Worm (Caenorhabditis elegans) whole organism, L4 larva: Measurements from ENCODE around the gene C26F1.1.

Source experiments
- D1046.2 ChIP-seq: fragments of 200-800 bp; sonication (Bioruptor generic); IDR thresholded peaks from 2 replicates; pipeline ENCODE4 v1.3.6; 2022; ENCODE audit warnings: missing genetic modification characterization, missing compliant biosample characterization
- F10B5.3 ChIP-seq: sonication (generic microtip); optimal IDR thresholded peaks from 2 replicates; lab custom pipeline; 2016; ENCODE audit warnings: mild to moderate bottlenecking, missing genetic modification characterization, missing compliant biosample characterization
- R02D3.7 ChIP-seq: fragments of 150-350 bp; sonication (generic microtip); optimal IDR thresholded peaks from 3 replicates; lab custom pipeline; 2014; ENCODE audit warnings: missing biosample characterization, missing genetic modification characterization
- T26A8.4 ChIP-seq: fragments of 200-800 bp; sonication (Bioruptor generic); IDR thresholded peaks from 2 replicates; pipeline ENCODE4 v1.3.6; 2022; ENCODE audit warnings: missing genetic modification characterization, missing compliant biosample characterization
- Y5F2A.4 ChIP-seq: fragments of 200-800 bp; sonication (Bioruptor generic); optimal IDR thresholded peaks from 2 replicates; lab custom pipeline; 2018; ENCODE audit warnings: mild to moderate bottlenecking, missing genetic modification characterization, missing compliant biosample characterization
- ama-1 ChIP-seq: fragments of 150-350 bp; optimal IDR thresholded peaks from 2 replicates; lab custom pipeline; 2014; ENCODE audit warnings: inconsistent platforms, mixed read lengths
- ceh-20 ChIP-seq: fragments of 200-800 bp; sonication (Bioruptor generic); IDR thresholded peaks from 2 replicates; pipeline ENCODE4 v1.3.6; 2022; ENCODE audit warnings: missing genetic modification reagents, missing genetic modification characterization, missing compliant biosample characterization
- ces-1 ChIP-seq: fragments of 150-350 bp; sonication (generic microtip); optimal IDR thresholded peaks from 4 replicates; lab custom pipeline; 2014; ENCODE audit warnings: missing biosample characterization, missing genetic modification reagents, missing genetic modification characterization
- ctbp-1 ChIP-seq: fragments of 200-800 bp; sonication (Bioruptor generic); IDR thresholded peaks from 2 replicates; pipeline ENCODE4 v1.3.6; 2022; ENCODE audit warnings: missing genetic modification reagents, missing genetic modification characterization, missing compliant biosample characterization
- daf-12 ChIP-seq: fragments of 150-350 bp; optimal IDR thresholded peaks from 2 replicates; lab custom pipeline; 2014; ENCODE audit warnings: missing biosample characterization, missing genetic modification reagents, missing genetic modification characterization
- daf-16 ChIP-seq, 3 experiments: sonication (generic microtip); optimal IDR thresholded peaks; 2 replicates each; lab custom pipeline; 2016 to 2017; ENCODE audit warnings: missing genetic modification characterization in 3 of 3, missing genetic modification reagents in 3 of 3, mild to moderate bottlenecking in 2 of 3, missing compliant biosample characterization in 2 of 3, missing biosample characterization in 1 of 3, moderate library complexity in 1 of 3
- dmd-6 ChIP-seq: fragments of 200-800 bp; sonication (Bioruptor generic); IDR thresholded peaks from 2 replicates; pipeline ENCODE4 v1.3.6; 2022; ENCODE audit warnings: missing genetic modification reagents, missing genetic modification characterization, missing compliant biosample characterization
- dve-1 ChIP-seq: sonication (generic microtip); optimal IDR thresholded peaks from 2 replicates; lab custom pipeline; 2017; ENCODE audit warnings: antibody characterized with exemption, mild to moderate bottlenecking, missing genetic modification characterization, missing compliant biosample characterization; ENCODE audit not compliant: insufficient read depth
- fos-1 ChIP-seq: fragments of 150-350 bp; optimal IDR thresholded peaks from 2 replicates; lab custom pipeline; 2014; ENCODE audit warnings: missing biosample characterization, missing genetic modification characterization
- hif-1 ChIP-seq, 2 experiments: sonication (generic microtip); optimal IDR thresholded peaks; 2 replicates each; lab custom pipeline; 2016 to 2017; ENCODE audit warnings: missing compliant biosample characterization in 2 of 2, missing genetic modification characterization in 2 of 2, missing genetic modification reagents in 2 of 2, missing genotype in 2 of 2, mild to moderate bottlenecking in 1 of 2
- hlh-11 ChIP-seq: fragments of 200-800 bp; sonication (Bioruptor generic); optimal IDR thresholded peaks from 2 replicates; lab custom pipeline; 2018; ENCODE audit warnings: mild to moderate bottlenecking, missing genetic modification characterization, missing compliant biosample characterization
- hlh-30 ChIP-seq: sonication (generic microtip); optimal IDR thresholded peaks from 2 replicates; lab custom pipeline; 2017; ENCODE audit warnings: antibody characterized with exemption, mild to moderate bottlenecking, missing genetic modification characterization, missing compliant biosample characterization; ENCODE audit not compliant: insufficient read depth
- lin-1 ChIP-seq: fragments of 200-800 bp; sonication (Bioruptor generic); IDR thresholded peaks from 2 replicates; pipeline ENCODE4 v1.3.6; 2022; ENCODE audit warnings: missing genetic modification reagents, missing genetic modification characterization, missing compliant biosample characterization
- lin-38 ChIP-seq: fragments of 200-800 bp; sonication (Bioruptor generic); IDR thresholded peaks from 2 replicates; pipeline ENCODE4 v1.3.6; 2022; ENCODE audit warnings: missing genetic modification reagents, missing genetic modification characterization, missing compliant biosample characterization
- lin-39 ChIP-seq: fragments of 150-350 bp; optimal IDR thresholded peaks from 2 replicates; lab custom pipeline; 2014; ENCODE audit warnings: missing biosample characterization, missing genetic modification reagents, missing genetic modification characterization
- lir-3 ChIP-seq: sonication (generic microtip); optimal IDR thresholded peaks from 2 replicates; lab custom pipeline; 2016; ENCODE audit warnings: mild to moderate bottlenecking, missing genetic modification characterization, missing compliant biosample characterization
- lsy-2 ChIP-seq, 2 experiments: fragments of 150-350 bp in 1 of 2; sonication (generic microtip) in 1 of 2; optimal IDR thresholded peaks; 2 replicates each; lab custom pipeline; 2014 to 2017; ENCODE audit warnings: missing biosample characterization in 2 of 2, missing genetic modification characterization in 2 of 2
- mxl-2 ChIP-seq: fragments of 200-800 bp; sonication (Bioruptor generic); conservative IDR thresholded peaks from 2 replicates; pipeline ENCODE4 v1.3.6; 2022; ENCODE audit warnings: missing genetic modification reagents, missing genetic modification characterization, missing compliant biosample characterization
- mxl-3 ChIP-seq: fragments of 200-800 bp; sonication (Bioruptor generic); optimal IDR thresholded peaks from 2 replicates; lab custom pipeline; 2018; ENCODE audit warnings: mild to moderate bottlenecking, missing genetic modification characterization, missing compliant biosample characterization
- nhr-111 ChIP-seq: fragments of 200-800 bp; sonication (Bioruptor generic); optimal IDR thresholded peaks from 2 replicates; lab custom pipeline; 2018; ENCODE audit warnings: mild to moderate bottlenecking, missing genetic modification characterization, missing compliant biosample characterization
- nhr-28 ChIP-seq: fragments of 150-350 bp; optimal IDR thresholded peaks from 2 replicates; lab custom pipeline; 2014; ENCODE audit warnings: missing biosample characterization, missing genetic modification characterization
- nhr-48 ChIP-seq: sonication (generic microtip); optimal IDR thresholded peaks from 2 replicates; lab custom pipeline; 2016; ENCODE audit warnings: mild to moderate bottlenecking, missing genetic modification characterization, missing compliant biosample characterization
- nhr-77 ChIP-seq: fragments of 150-350 bp; optimal IDR thresholded peaks from 2 replicates; lab custom pipeline; 2014; ENCODE audit warnings: missing biosample characterization, missing genetic modification characterization
- pha-4 ChIP-seq, 2 experiments: fragments of 150-350 bp in 1 of 2; fragments of 200-800 bp in 1 of 2; sonication (Bioruptor generic) in 1 of 2; IDR thresholded peaks in 1 of 2; optimal IDR thresholded peaks in 1 of 2; 2 replicates each; pipeline versions ENCODE4 v1.3.6 to Lab custom; 2014 to 2022; ENCODE audit warnings: missing genetic modification characterization in 2 of 2, missing genetic modification reagents in 2 of 2, missing biosample characterization in 1 of 2, missing compliant biosample characterization in 1 of 2
- pqm-1 ChIP-seq: sonication (generic microtip); optimal IDR thresholded peaks from 2 replicates; lab custom pipeline; 2017; ENCODE audit warnings: missing biosample characterization, missing genetic modification characterization
- rbr-2 ChIP-seq: sonication (generic microtip); optimal IDR thresholded peaks from 2 replicates; lab custom pipeline; 2016; ENCODE audit warnings: missing genotype, missing genetic modification characterization, missing compliant biosample characterization
- sdz-12 ChIP-seq: fragments of 200-800 bp; sonication (Bioruptor generic); optimal IDR thresholded peaks from 2 replicates; lab custom pipeline; 2018; ENCODE audit warnings: mild to moderate bottlenecking, missing genetic modification characterization, missing compliant biosample characterization
- set-16 ChIP-seq: fragments of 200-800 bp; sonication (Bioruptor generic); IDR thresholded peaks from 2 replicates; pipeline ENCODE4 v1.3.6; 2022; ENCODE audit warnings: missing genetic modification reagents, missing genetic modification characterization, missing compliant biosample characterization
- snpc-1.2 ChIP-seq: fragments of 200-800 bp; sonication (Bioruptor generic); IDR thresholded peaks from 2 replicates; pipeline ENCODE4 v1.3.6; 2022; ENCODE audit warnings: missing genetic modification reagents, missing genetic modification characterization, missing compliant biosample characterization
- spr-1 ChIP-seq: sonication (generic microtip); optimal IDR thresholded peaks from 2 replicates; lab custom pipeline; 2016; ENCODE audit warnings: mild to moderate bottlenecking, missing genetic modification characterization, missing compliant biosample characterization
- tra-1 ChIP-seq: fragments of 200-800 bp; sonication (Bioruptor generic); IDR thresholded peaks from 2 replicates; pipeline ENCODE4 v1.3.6; 2022; ENCODE audit warnings: missing genetic modification reagents, missing genetic modification characterization, missing compliant biosample characterization
- unc-62 ChIP-seq, 3 experiments: fragments of 150-350 bp in 1 of 3; sonication (generic microtip); optimal IDR thresholded peaks in 2 of 3; peaks in 1 of 3; 1 replicate in 1 of 3; 2 replicates in 2 of 3; lab custom pipeline; 2014 to 2017; ENCODE audit warnings: missing biosample characterization in 3 of 3, missing genetic modification characterization in 3 of 3, missing genetic modification reagents in 3 of 3, missing genotype in 1 of 3
- zip-2 ChIP-seq: fragments of 150-350 bp; optimal IDR thresholded peaks from 2 replicates; lab custom pipeline; 2014; ENCODE audit warnings: missing biosample characterization, missing genetic modification characterization
- ztf-7 ChIP-seq: fragments of 150-350 bp; optimal IDR thresholded peaks from 2 replicates; lab custom pipeline; 2014; ENCODE audit warnings: missing biosample characterization, missing genetic modification characterization

The C26F1.1 gene

DNA sequence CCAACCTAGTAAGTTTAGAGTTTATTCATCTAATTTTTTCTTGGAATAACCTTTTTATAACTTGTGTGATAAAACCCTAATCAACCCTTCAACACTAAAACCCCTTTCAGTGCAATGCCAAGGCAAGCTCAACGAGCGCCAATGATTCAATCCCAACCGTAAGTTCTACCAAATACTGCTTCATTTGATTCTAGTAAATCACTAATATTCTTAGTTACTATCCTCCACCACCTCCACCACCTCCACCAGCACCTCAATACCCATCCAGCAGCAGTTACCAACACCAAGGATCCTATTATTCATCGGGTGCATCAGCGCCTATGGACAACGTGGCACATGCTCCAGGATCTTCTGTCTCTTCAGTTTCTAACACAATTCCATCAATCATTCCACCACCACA, 668 bp downstream of the C26F1.1 start:
- TF ChIP-seq unc-62 (GFP tag; optimal IDR thresholded peaks at IDR 0.05 in 1 of 2; lab: Kevin White, UChicago), result peak in 1 of 2 experiments; percentile 93
- TF ChIP-seq unc-62 (tag; optimal IDR thresholded peaks at IDR 0.05; lab: Kevin White, UChicago), result no peak
- TF ChIP-seq sdz-12, result no peak
- 0 out of 2 replicates have a peak, but pooled peaks have one; percentile 38 for TF ChIP-seq ceh-20 (GFP tag; lab: Robert Waterston, UW)
- TF ChIP-seq lsy-2 (tag; optimal IDR thresholded peaks at IDR 0.05; lab: Kevin White, UChicago), result no peak
- TF ChIP-seq rbr-2 (tag; lab: Kevin White, UChicago), result no peak

DNA sequence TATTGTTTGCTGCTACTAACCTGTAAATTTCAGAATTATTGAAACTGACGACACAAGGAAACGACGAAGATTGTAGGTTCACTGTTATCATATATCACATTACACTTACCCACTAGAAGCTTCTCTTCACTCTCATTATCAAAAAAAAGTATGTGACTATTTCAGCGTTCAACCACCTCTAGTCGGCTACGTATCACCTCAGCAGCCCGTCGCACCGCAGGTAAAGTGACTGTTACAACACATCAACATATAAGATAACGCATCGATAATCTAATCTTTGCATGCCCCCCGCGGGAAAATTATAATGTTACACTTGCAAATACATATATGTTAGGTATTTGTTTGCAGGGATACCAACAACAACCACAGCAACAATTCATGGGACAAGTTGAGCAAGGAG, 1.4 kb downstream of the C26F1.1 start:
- peak; percentile 30; the same call in 1 of the 2 replicates for TF ChIP-seq tra-1 (GFP tag; lab: Robert Waterston, UW)
- no peak for TF ChIP-seq daf-16 (GFP tag; optimal IDR thresholded peaks at IDR 0.05; lab: Kevin White, UChicago)
- peak; percentile 67 for TF ChIP-seq daf-16 (tag; optimal IDR thresholded peaks at IDR 0.05; lab: Kevin White, UChicago)
- peak; percentile 83 for TF ChIP-seq pqm-1
- TF ChIP-seq zip-2 (tag; lab: Kevin White, UChicago), result no peak
- peak; percentile 71 for TF ChIP-seq dve-1
- TF ChIP-seq ctbp-1 (GFP tag; lab: Robert Waterston, UW), result no peak
- TF ChIP-seq hlh-11 (tag; lab: Kevin White, UChicago), result peak; percentile 74
- peak; percentile 41; the same call in 1 of the 2 replicates for TF ChIP-seq pha-4 (GFP tag; IDR thresholded peaks at IDR 0.05; lab: Robert Waterston, UW)
- TF ChIP-seq pha-4 (tag; optimal IDR thresholded peaks at IDR 0.05; lab: Kevin White, UChicago), result no peak
- peak; percentile 13 for TF ChIP-seq mxl-3 (GFP tag; lab: Kevin White, UChicago)
- TF ChIP-seq lir-3 (tag; lab: Kevin White, UChicago), result no peak
- peak; percentile 50 for TF ChIP-seq dmd-6
- peak; percentile 44; the same call in 1 of the 2 replicates for TF ChIP-seq T26A8.4 (GFP tag; lab: Robert Waterston, UW)
- peak; percentile 50 for TF ChIP-seq nhr-28 (tag; lab: Kevin White, UChicago)
- TF ChIP-seq nhr-48 (tag; lab: Kevin White, UChicago), result peak; percentile 52
- TF ChIP-seq lin-1 (GFP tag; lab: Robert Waterston, UW), result 0 out of 2 replicates have a peak, but pooled peaks have one; percentile 27
- no peak for TF ChIP-seq R02D3.7 (tag; lab: Kevin White, UChicago)
- TF ChIP-seq set-16 (GFP tag; lab: Robert Waterston, UW), result no peak
- peak; percentile 57 for TF ChIP-seq hlh-30

ce11 chrV:7793067-7793466, 7.8 kb downstream of the C26F1.1 start, which contains the start of gene flp-21:
Gene flp-21, plus strand, starts transcription at chrV:7793367.
- no peak for TF ChIP-seq lin-39 (tag; lab: Kevin White, UChicago)
- no peak for TF ChIP-seq mxl-2 (GFP tag; lab: Robert Waterston, UW)
- TF ChIP-seq D1046.2 (GFP tag; lab: Robert Waterston, UW), result no peak
- TF ChIP-seq hif-1 (tag; optimal IDR thresholded peaks at IDR 0.05; lab: Kevin White, UChicago), result no peak
- TF ChIP-seq fos-1 (tag; lab: Kevin White, UChicago), result no peak
- TF ChIP-seq lin-38 (GFP tag; lab: Robert Waterston, UW), result no peak
- TF ChIP-seq hlh-11 (tag; lab: Kevin White, UChicago), result no peak
- no peak for TF ChIP-seq ama-1 (lab: Kevin White, UChicago)
- TF ChIP-seq nhr-77, result no peak
- TF ChIP-seq ztf-7 (tag; lab: Kevin White, UChicago), result no peak
- no peak for TF ChIP-seq sdz-12
- TF ChIP-seq Y5F2A.4 (GFP tag; lab: Kevin White, UChicago), result no peak
- TF ChIP-seq nhr-111 (GFP tag; lab: Kevin White, UChicago), result no peak
- TF ChIP-seq ces-1 (GFP tag; lab: Kevin White, UChicago), result no peak
- no peak for TF ChIP-seq spr-1 (tag; lab: Kevin White, UChicago)
- no peak for TF ChIP-seq snpc-1.2 (GFP tag; lab: Robert Waterston, UW)
- no peak for TF ChIP-seq daf-12 (tag; lab: Kevin White, UChicago)
- no peak for TF ChIP-seq F10B5.3 (tag; lab: Kevin White, UChicago)
